Worm (Caenorhabditis elegans) whole organism, L1 larva: ENCODE data around the gene srh-45.

Experiments used
- C16A3.4 ChIP-seq: fragments of 150-350 bp; optimal IDR thresholded peaks from 2 replicates; lab custom pipeline; 2014; ENCODE audit warnings: missing biosample characterization, missing genetic modification characterization
- F16B12.6 ChIP-seq: fragments of 150-350 bp; optimal IDR thresholded peaks from 2 replicates; lab custom pipeline; 2014; ENCODE audit warnings: missing biosample characterization, missing genetic modification characterization
- aly-2 ChIP-seq: fragments of 150-350 bp; optimal IDR thresholded peaks from 2 replicates; lab custom pipeline; 2014; ENCODE audit warnings: missing biosample characterization, missing genetic modification characterization
- ets-5 ChIP-seq: fragments of 200-800 bp; sonication (Bioruptor generic); IDR thresholded peaks from 2 replicates; pipeline ENCODE4 v1.3.6; 2022; ENCODE audit warnings: missing genetic modification characterization, missing compliant biosample characterization
- fos-1 ChIP-seq: fragments of 150-350 bp; optimal IDR thresholded peaks from 2 replicates; lab custom pipeline; 2014; ENCODE audit warnings: missing biosample characterization, missing genetic modification characterization
- isw-1 ChIP-seq: fragments of 200-800 bp; sonication (Bioruptor generic); IDR thresholded peaks from 2 replicates; pipeline ENCODE4 v1.3.6; 2022; ENCODE audit warnings: missing genetic modification characterization, missing compliant biosample characterization
- lir-3 ChIP-seq: sonication (generic microtip); optimal IDR thresholded peaks from 2 replicates; lab custom pipeline; 2016; ENCODE audit warnings: mild to moderate bottlenecking, missing genetic modification characterization, moderate library complexity, missing compliant biosample characterization; ENCODE audit not compliant: poor library complexity
- mef-2 ChIP-seq: fragments of 150-350 bp; optimal IDR thresholded peaks from 2 replicates; lab custom pipeline; 2014; ENCODE audit warnings: missing biosample characterization, missing genetic modification characterization
- mep-1 ChIP-seq: fragments of 150-350 bp; optimal IDR thresholded peaks from 2 replicates; lab custom pipeline; 2014; ENCODE audit warnings: missing biosample characterization, missing genetic modification characterization
- nhr-47 ChIP-seq: sonication (generic microtip); optimal IDR thresholded peaks from 2 replicates; lab custom pipeline; 2016; ENCODE audit warnings: mild to moderate bottlenecking, missing genetic modification characterization, moderate library complexity, missing compliant biosample characterization
- nhr-77 ChIP-seq: fragments of 150-350 bp; optimal IDR thresholded peaks from 2 replicates; lab custom pipeline; 2014; ENCODE audit warnings: missing biosample characterization, missing genetic modification characterization
- pax-3 ChIP-seq: fragments of 200-800 bp; sonication (Bioruptor generic); optimal IDR thresholded peaks from 2 replicates; lab custom pipeline; 2018; ENCODE audit warnings: mild to moderate bottlenecking, missing genetic modification characterization, moderate library complexity, missing compliant biosample characterization
- snpc-4 ChIP-seq: fragments of 150-350 bp; optimal IDR thresholded peaks from 2 replicates; lab custom pipeline; 2014; ENCODE audit warnings: missing biosample characterization, missing genetic modification characterization
- sox-4 ChIP-seq: sonication (generic microtip); optimal IDR thresholded peaks from 2 replicates; lab custom pipeline; 2016; ENCODE audit warnings: missing genetic modification characterization, missing compliant biosample characterization
- sptf-1 ChIP-seq: fragments of 150-350 bp; optimal IDR thresholded peaks from 2 replicates; lab custom pipeline; 2014; ENCODE audit warnings: missing biosample characterization, missing genetic modification characterization
- tbx-2 ChIP-seq: sonication (generic microtip); optimal IDR thresholded peaks from 2 replicates; lab custom pipeline; 2016; ENCODE audit warnings: missing genetic modification characterization, missing compliant biosample characterization
- unc-130 ChIP-seq: fragments of 150-350 bp; optimal IDR thresholded peaks from 2 replicates; lab custom pipeline; 2017; ENCODE audit warnings: missing biosample characterization, missing genetic modification characterization, inconsistent platforms
- zag-1 ChIP-seq: fragments of 150-350 bp; optimal IDR thresholded peaks from 2 replicates; lab custom pipeline; 2014; ENCODE audit warnings: missing biosample characterization, missing genetic modification characterization
- ztf-11 ChIP-seq, 2 experiments: sonication (generic microtip); optimal IDR thresholded peaks; 2 replicates each; lab custom pipeline; 2016 to 2017; ENCODE audit warnings: missing genetic modification characterization in 2 of 2, missing biosample characterization in 1 of 2, missing compliant biosample characterization in 1 of 2

srh-45 gene

ce11 chrV:11258896-11259295, 45.9 kb downstream of the srh-45 start, which contains the start of gene lgc-36:
Gene lgc-36 (minus strand): TSS chrV:11258996.
- TF ChIP-seq lir-3 (no peak), ztf-11 (tag; optimal IDR thresholded peaks at IDR 0.05; lab: Kevin White, UChicago) (no peak), unc-130 (tag; lab: Kevin White, UChicago) (no peak), nhr-77 (tag; lab: Kevin White, UChicago) (no peak), snpc-4 (tag; lab: Kevin White, UChicago) (no peak), pax-3 (no peak), sptf-1 (no peak), mep-1 (tag; lab: Kevin White, UChicago) (no peak), mef-2 (tag; lab: Kevin White, UChicago) (no peak), tbx-2 (no peak), F16B12.6 (tag; lab: Kevin White, UChicago) (no peak), fos-1 (tag; lab: Kevin White, UChicago) (no peak), aly-2 (tag; lab: Kevin White, UChicago) (no peak), zag-1 (tag; lab: Kevin White, UChicago) (no peak), C16A3.4 (no peak), sox-4 (tag; lab: Kevin White, UChicago) (no peak)

ce11 chrV:11254980-11255379, 49.8 kb downstream of the srh-45 start, which contains the start of gene srsx-31:
Gene srsx-31 (minus strand): TSS chrV:11255080.
- TF ChIP-seq isw-1, result no peak
- no peak for TF ChIP-seq ets-5 (GFP tag; lab: Robert Waterston, UW)
- TF ChIP-seq nhr-47 (tag; lab: Kevin White, UChicago), result no peak
